Worm (Caenorhabditis elegans) whole organism, late embryonic: Measurements from ENCODE around the gene his-32.

Experiments
- C08G9.2 ChIP-seq: sonication (generic microtip); optimal IDR thresholded peaks from 2 replicates; lab custom pipeline; 2016; ENCODE audit warnings: mild to moderate bottlenecking, missing genetic modification characterization, moderate library complexity, missing compliant biosample characterization
- C38D4.7 ChIP-seq: fragments of 200-800 bp; sonication (Bioruptor generic); optimal IDR thresholded peaks from 2 replicates; lab custom pipeline; 2018; ENCODE audit warnings: mild to moderate bottlenecking, missing genetic modification characterization, moderate library complexity, missing compliant biosample characterization
- K02D7.2 ChIP-seq: sonication (generic microtip); optimal IDR thresholded peaks from 2 replicates; lab custom pipeline; 2017; ENCODE audit warnings: mild to moderate bottlenecking, missing genetic modification characterization, missing compliant biosample characterization
- T23F11.4 ChIP-seq: fragments of 200-800 bp; sonication (Bioruptor generic); optimal IDR thresholded peaks from 2 replicates; lab custom pipeline; 2018; ENCODE audit warnings: mild to moderate bottlenecking, missing genetic modification characterization, missing compliant biosample characterization
- ceh-14 ChIP-seq: sonication (generic microtip); optimal IDR thresholded peaks from 2 replicates; lab custom pipeline; 2016; ENCODE audit warnings: missing genotype, missing genetic modification characterization, missing compliant biosample characterization
- ceh-19 ChIP-seq: fragments of 200-800 bp; sonication (Bioruptor generic); optimal IDR thresholded peaks from 2 replicates; lab custom pipeline; 2018; ENCODE audit warnings: mild to moderate bottlenecking, missing genetic modification characterization, missing compliant biosample characterization
- ceh-31 ChIP-seq: sonication (generic microtip); optimal IDR thresholded peaks from 2 replicates; lab custom pipeline; 2016; ENCODE audit warnings: missing genetic modification characterization, missing compliant biosample characterization
- ceh-34 ChIP-seq: sonication (generic microtip); optimal IDR thresholded peaks from 2 replicates; lab custom pipeline; 2016; ENCODE audit warnings: mild to moderate bottlenecking, missing genetic modification characterization, missing compliant biosample characterization
- ceh-45 ChIP-seq: fragments of 200-800 bp; sonication (Bioruptor generic); IDR thresholded peaks from 2 replicates; pipeline ENCODE4 v1.3.6; 2022; ENCODE audit warnings: missing genetic modification reagents, missing genetic modification characterization, missing compliant biosample characterization
- ceh-48 ChIP-seq: sonication (generic microtip); optimal IDR thresholded peaks from 2 replicates; lab custom pipeline; 2016; ENCODE audit warnings: missing genetic modification characterization, inconsistent platforms, missing compliant biosample characterization
- ceh-6 ChIP-seq: fragments of 200-800 bp; sonication (Bioruptor generic); optimal IDR thresholded peaks from 2 replicates; lab custom pipeline; 2018; ENCODE audit warnings: mild to moderate bottlenecking, missing genetic modification characterization, missing compliant biosample characterization
- ceh-9 ChIP-seq: sonication (generic microtip); optimal IDR thresholded peaks from 2 replicates; lab custom pipeline; 2016; ENCODE audit warnings: mild to moderate bottlenecking, missing genetic modification characterization, inconsistent platforms, missing compliant biosample characterization
- che-1 ChIP-seq: sonication (generic microtip); optimal IDR thresholded peaks from 2 replicates; lab custom pipeline; 2016; ENCODE audit warnings: mild to moderate bottlenecking, missing genetic modification characterization, missing compliant biosample characterization
- dmd-4 ChIP-seq: sonication (generic microtip); optimal IDR thresholded peaks from 2 replicates; lab custom pipeline; 2016; ENCODE audit warnings: borderline replicate concordance, missing genetic modification characterization, missing compliant biosample characterization
- dve-1 ChIP-seq: sonication (generic microtip); optimal IDR thresholded peaks from 2 replicates; lab custom pipeline; 2017; ENCODE audit warnings: antibody characterized with exemption, mild to moderate bottlenecking, missing genetic modification characterization, missing compliant biosample characterization
- elt-2 ChIP-seq: sonication (generic microtip); optimal IDR thresholded peaks from 2 replicates; lab custom pipeline; 2016; ENCODE audit warnings: missing genetic modification reagents, missing genetic modification characterization, missing compliant biosample characterization
- elt-4 ChIP-seq: sonication (generic microtip); optimal IDR thresholded peaks from 2 replicates; lab custom pipeline; 2016; ENCODE audit warnings: missing genetic modification characterization, missing compliant biosample characterization
- fkh-6 ChIP-seq: sonication (generic microtip); optimal IDR thresholded peaks from 2 replicates; lab custom pipeline; 2016; ENCODE audit warnings: missing genetic modification characterization, missing compliant biosample characterization
- hlh-6 ChIP-seq: sonication (generic microtip); optimal IDR thresholded peaks from 2 replicates; lab custom pipeline; 2016; ENCODE audit warnings: missing genotype, missing genetic modification characterization, missing compliant biosample characterization
- hlh-8 ChIP-seq: sonication (generic microtip); optimal IDR thresholded peaks from 2 replicates; lab custom pipeline; 2016; ENCODE audit warnings: missing genotype, missing genetic modification characterization, missing compliant biosample characterization
- lim-6 ChIP-seq: sonication (generic microtip); optimal IDR thresholded peaks from 2 replicates; lab custom pipeline; 2016; ENCODE audit warnings: missing genetic modification characterization, missing compliant biosample characterization
- lin-11 ChIP-seq: fragments of 200-800 bp; sonication (Bioruptor generic); optimal IDR thresholded peaks from 2 replicates; lab custom pipeline; 2018; ENCODE audit warnings: mild to moderate bottlenecking, missing genetic modification characterization, missing compliant biosample characterization
- madf-2 ChIP-seq: sonication (generic microtip); optimal IDR thresholded peaks from 2 replicates; lab custom pipeline; 2017; ENCODE audit warnings: missing genetic modification characterization, missing compliant biosample characterization
- mec-3 ChIP-seq: sonication (generic microtip); optimal IDR thresholded peaks from 2 replicates; lab custom pipeline; 2016; ENCODE audit warnings: borderline replicate concordance, missing genetic modification characterization, missing compliant biosample characterization
- nfya-1 ChIP-seq: sonication (generic microtip); optimal IDR thresholded peaks from 2 replicates; lab custom pipeline; 2017; ENCODE audit warnings: missing genetic modification characterization, mild to moderate bottlenecking, missing compliant biosample characterization, antibody characterized with exemption, moderate library complexity
- npax-4 ChIP-seq: sonication (generic microtip); optimal IDR thresholded peaks from 2 replicates; lab custom pipeline; 2016; ENCODE audit warnings: missing genetic modification characterization, missing compliant biosample characterization
- odd-2 ChIP-seq: sonication (generic microtip); optimal IDR thresholded peaks from 2 replicates; lab custom pipeline; 2017; ENCODE audit warnings: antibody characterized with exemption, mild to moderate bottlenecking, missing genetic modification characterization, missing compliant biosample characterization
- pag-3 ChIP-seq: sonication (generic microtip); optimal IDR thresholded peaks from 2 replicates; lab custom pipeline; 2016; ENCODE audit warnings: missing compliant biosample characterization, missing genetic modification characterization, borderline replicate concordance
- pat-9 ChIP-seq: fragments of 200-800 bp; sonication (Bioruptor generic); optimal IDR thresholded peaks from 2 replicates; lab custom pipeline; 2018; ENCODE audit warnings: mild to moderate bottlenecking, missing genetic modification characterization, moderate library complexity, missing compliant biosample characterization
- pax-1 ChIP-seq: fragments of 150-350 bp; optimal IDR thresholded peaks from 2 replicates; lab custom pipeline; 2014; ENCODE audit warnings: missing biosample characterization, missing genetic modification characterization
- pha-2 ChIP-seq: sonication (generic microtip); optimal IDR thresholded peaks from 2 replicates; lab custom pipeline; 2017; ENCODE audit warnings: mild to moderate bottlenecking, missing genetic modification characterization, missing compliant biosample characterization
- ref-2 ChIP-seq: sonication (generic microtip); optimal IDR thresholded peaks from 2 replicates; lab custom pipeline; 2016; ENCODE audit warnings: missing genetic modification characterization, missing compliant biosample characterization
- rnt-1 ChIP-seq: sonication (generic microtip); optimal IDR thresholded peaks from 2 replicates; lab custom pipeline; 2016; ENCODE audit warnings: missing genetic modification characterization, missing compliant biosample characterization
- sdc-2 ChIP-seq: sonication (generic microtip); optimal IDR thresholded peaks from 2 replicates; lab custom pipeline; 2016; ENCODE audit warnings: missing genotype, missing genetic modification characterization, missing compliant biosample characterization
- sox-2 ChIP-seq: fragments of 200-800 bp; sonication (Bioruptor generic); IDR thresholded peaks from 2 replicates; pipeline ENCODE4 v1.3.6; 2022; ENCODE audit warnings: missing genetic modification reagents, missing genetic modification characterization, missing compliant biosample characterization
- syd-9 ChIP-seq: sonication (generic microtip); optimal IDR thresholded peaks from 2 replicates; lab custom pipeline; 2016; ENCODE audit warnings: mild to moderate bottlenecking, missing genetic modification characterization, moderate library complexity, missing compliant biosample characterization
- tbx-7 ChIP-seq: sonication (generic microtip); optimal IDR thresholded peaks from 2 replicates; lab custom pipeline; 2016; ENCODE audit warnings: missing genotype, missing genetic modification characterization, missing compliant biosample characterization
- unc-42 ChIP-seq: sonication (generic microtip); optimal IDR thresholded peaks from 2 replicates; lab custom pipeline; 2016; ENCODE audit warnings: missing genotype, missing genetic modification characterization, missing compliant biosample characterization
- ztf-16 ChIP-seq: sonication (generic microtip); optimal IDR thresholded peaks from 2 replicates; lab custom pipeline; 2017; ENCODE audit warnings: missing genetic modification characterization, missing compliant biosample characterization

The his-32 gene

DNA sequence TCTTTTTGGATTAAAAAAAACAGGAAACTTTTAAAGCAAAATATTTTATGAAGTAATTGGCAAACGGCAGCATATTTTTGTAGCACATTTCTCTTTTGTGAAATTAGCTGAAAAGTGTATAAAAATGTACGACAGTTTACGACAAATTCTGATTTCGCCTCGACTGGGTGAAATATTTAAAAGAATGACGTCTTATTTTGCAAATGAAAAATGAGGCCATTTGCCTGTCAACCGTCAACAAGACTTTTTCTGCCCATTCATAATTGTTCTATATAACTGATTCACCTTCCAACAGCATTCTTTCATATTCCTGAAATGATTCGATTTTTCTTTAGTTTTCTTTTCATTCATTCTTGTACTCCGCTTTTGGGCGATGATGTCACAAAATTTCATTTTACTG lies 21.5 kb downstream of the his-32 start, which contains the start of the genes F17E9.2 and col-116:
TSS of gene F17E9.2 (plus strand) at position 301 of the 400 bp plus-strand sequence.
TSS of gene col-116 (plus strand) at position 315 of the 400 bp plus-strand sequence.
- TF ChIP-seq dve-1 (tag; lab: Kevin White, UChicago) (no peak), tbx-7 (tag; lab: Kevin White, UChicago) (no peak), odd-2 (no peak), ceh-9 (tag; lab: Kevin White, UChicago) (no peak), pha-2 (tag; lab: Kevin White, UChicago) (no peak), T23F11.4 (no peak), syd-9 (tag; lab: Kevin White, UChicago) (no peak), ceh-48 (tag; lab: Kevin White, UChicago) (no peak), ztf-16 (tag; lab: Kevin White, UChicago) (no peak), ceh-31 (tag; lab: Kevin White, UChicago) (no peak), hlh-8 (tag; lab: Kevin White, UChicago) (no peak), ceh-6 (GFP tag; lab: Kevin White, UChicago) (no peak)
- TF ChIP-seq, all 69 proteins: peak for 0

DNA sequence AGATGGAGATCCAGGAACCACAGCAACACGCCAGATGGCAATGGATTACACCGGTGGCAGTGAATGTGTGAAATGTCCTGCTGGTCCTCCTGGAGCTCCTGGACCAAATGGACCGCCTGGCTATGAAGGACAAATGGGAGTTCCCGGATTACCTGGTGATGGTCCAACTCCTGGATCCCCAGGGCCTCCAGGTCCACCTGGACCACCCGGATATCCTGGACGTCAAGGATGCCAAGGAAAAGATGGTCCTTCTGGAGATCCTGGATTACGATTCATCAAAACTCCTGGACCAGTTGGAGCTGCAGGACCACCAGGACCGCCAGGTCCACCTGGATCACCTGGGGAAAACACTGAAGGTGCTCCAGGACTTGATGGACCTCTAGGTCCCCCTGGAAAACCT lies 23.2 kb downstream of the his-32 start:
- TF ChIP-seq pax-1 (tag; lab: Kevin White, UChicago): no peak
- TF ChIP-seq elt-4 (tag; lab: Kevin White, UChicago): peak; percentile 64

DNA sequence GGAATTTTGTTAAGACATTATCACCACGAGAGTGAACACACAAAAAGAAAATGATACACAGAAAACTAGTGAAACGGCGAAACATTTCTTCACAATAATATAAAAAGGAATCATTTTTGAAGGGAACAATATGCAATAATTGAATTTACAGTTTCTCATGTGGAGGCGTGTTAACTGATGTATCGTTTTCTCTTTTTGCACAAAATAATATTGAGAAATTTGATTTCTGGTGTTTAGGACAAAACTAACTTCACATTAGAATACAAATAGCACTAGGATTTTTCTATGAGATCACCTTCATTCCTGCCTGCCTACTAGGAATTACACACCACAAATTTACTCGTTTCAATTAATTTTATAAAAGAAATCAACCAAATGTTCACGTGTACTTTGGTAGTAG lies 24.4 kb downstream of the his-32 start, which contains the start of gene D2096.13:
TSS of gene D2096.13 (minus strand) at position 101 of the 400 bp plus-strand sequence.
- no peak for TF ChIP-seq lim-6 (tag; lab: Kevin White, UChicago)
- TF ChIP-seq ceh-34 (tag; lab: Kevin White, UChicago): no peak
- TF ChIP-seq npax-4 (tag; lab: Kevin White, UChicago): no peak
- TF ChIP-seq C08G9.2 (tag; lab: Kevin White, UChicago): no peak
- no peak for TF ChIP-seq elt-2 (tag; lab: Kevin White, UChicago)
- TF ChIP-seq che-1 (tag; lab: Kevin White, UChicago): no peak
- TF ChIP-seq hlh-8 (tag; lab: Kevin White, UChicago): no peak
- no peak for TF ChIP-seq ceh-45
- TF ChIP-seq rnt-1 (tag; lab: Kevin White, UChicago): no peak
- no peak for TF ChIP-seq mec-3 (tag; lab: Kevin White, UChicago)
- TF ChIP-seq madf-2: no peak
- TF ChIP-seq tbx-7 (tag; lab: Kevin White, UChicago): no peak
- no peak for TF ChIP-seq odd-2
- no peak for TF ChIP-seq T23F11.4
- TF ChIP-seq C38D4.7 (GFP tag; lab: Kevin White, UChicago): no peak
- no peak for TF ChIP-seq hlh-6 (tag; lab: Kevin White, UChicago)
- TF ChIP-seq pag-3: no peak

DNA sequence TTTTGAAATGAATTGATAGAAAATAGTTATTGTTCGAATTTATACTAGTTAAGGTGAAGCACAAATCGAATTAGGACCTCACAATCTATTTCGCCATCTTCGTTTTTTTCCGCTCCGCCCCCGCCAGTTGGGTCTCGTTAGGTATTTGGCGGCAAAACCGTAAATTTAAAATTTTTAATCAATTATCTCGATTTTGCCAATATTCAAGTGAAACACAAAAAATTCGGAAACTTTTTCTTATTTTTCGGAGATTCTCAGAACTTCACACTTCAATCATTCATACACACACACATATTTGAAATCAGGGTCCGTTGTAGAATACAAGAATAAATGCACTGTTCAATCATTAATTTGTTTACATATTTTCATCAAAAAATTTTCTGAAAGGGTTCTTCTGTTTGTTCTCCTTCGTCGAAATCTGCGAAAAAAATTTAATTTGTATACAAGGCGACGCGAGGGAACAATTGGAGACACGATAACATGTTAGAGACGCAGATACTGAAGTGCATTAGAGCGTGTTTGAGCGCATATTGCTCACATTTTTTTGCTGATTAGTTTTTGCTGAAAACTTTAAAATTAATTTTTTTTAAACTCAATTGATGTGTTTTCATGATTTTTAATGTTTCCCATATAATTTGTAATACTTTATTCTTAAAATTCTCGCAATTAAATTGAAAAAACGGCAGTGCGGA lies 25.8 kb downstream of the his-32 start, which contains the start of gene D2096.5:
TSS of gene D2096.5 (minus strand) at position 51 of the 692 bp plus-strand sequence.
- TF ChIP-seq pag-3: no peak
- no peak for TF ChIP-seq ceh-19 (GFP tag; lab: Kevin White, UChicago)
- no peak for TF ChIP-seq pat-9 (tag; lab: Kevin White, UChicago)
- TF ChIP-seq dmd-4: no peak
- peak; percentile 61 for TF ChIP-seq ceh-14 (tag; lab: Kevin White, UChicago)
- TF ChIP-seq elt-4 (tag; lab: Kevin White, UChicago): no peak
- TF ChIP-seq nfya-1 (tag; lab: Kevin White, UChicago): no peak
- TF ChIP-seq unc-42 (tag; lab: Kevin White, UChicago): peak; percentile 88
- no peak for TF ChIP-seq fkh-6 (tag; lab: Kevin White, UChicago)
- TF ChIP-seq ztf-16 (tag; lab: Kevin White, UChicago): no peak
- TF ChIP-seq sdc-2: no peak
- no peak for TF ChIP-seq ref-2 (tag; lab: Kevin White, UChicago)
- no peak for TF ChIP-seq lin-11 (tag; lab: Kevin White, UChicago)
- no peak for TF ChIP-seq madf-2
- TF ChIP-seq sox-2 (GFP tag; lab: Robert Waterston, UW): peak; percentile 27; the same call in 1 of the 2 replicates
- TF ChIP-seq K02D7.2 (tag; lab: Kevin White, UChicago): no peak
